Fruit fly (Drosophila melanogaster): Measurements from ENCODE around the gene LanA.

LanA gene

DNA sequence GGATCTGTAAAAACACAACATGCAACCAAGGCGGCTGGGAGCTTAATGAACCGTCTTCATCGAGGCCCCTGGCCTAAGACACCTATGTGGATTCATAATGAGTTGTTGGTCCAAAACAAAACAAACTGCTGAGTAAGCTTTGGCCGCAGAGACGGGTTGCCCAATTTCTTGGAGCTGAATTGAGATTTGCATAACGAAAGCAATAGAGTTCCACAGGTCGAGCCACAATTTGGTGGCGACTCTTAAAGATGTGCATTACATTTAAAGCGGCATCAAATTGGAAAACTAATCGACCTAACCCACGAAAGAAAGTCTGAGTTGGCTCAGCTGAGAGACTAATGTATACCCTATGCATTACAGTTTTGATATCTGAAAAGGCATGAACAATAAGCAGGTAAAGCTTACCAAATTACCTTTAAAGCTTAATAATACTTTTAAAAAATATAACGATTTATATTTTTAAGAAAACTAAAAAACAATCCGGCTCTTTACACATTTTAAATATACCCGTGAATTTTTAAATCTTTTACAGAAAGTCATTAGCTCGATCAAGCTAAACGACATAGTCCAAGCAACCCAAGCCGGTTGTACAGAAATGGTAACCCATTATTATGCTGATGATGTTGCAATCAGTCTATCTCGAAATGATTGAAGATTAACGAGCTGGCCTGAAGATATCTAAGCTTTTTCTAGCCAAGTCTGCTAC lies 60.3 kb downstream of the LanA start, which contains the start of gene CG13297 (continued):
- TF ChIP-seq CG10431 (GFP tag; optimal IDR thresholded peaks at IDR 0.05) = no peak
- TF ChIP-seq lola (GFP tag; optimal IDR thresholded peaks at IDR 0.05) = no peak
- no peak for TF ChIP-seq Six4 (GFP tag; optimal IDR thresholded peaks at IDR 0.05)
- peak; percentile 5 for TF ChIP-seq Spps (tag; optimal IDR thresholded peaks at IDR 0.05)
- TF ChIP-seq CG34422 (GFP tag; IDR thresholded peaks at IDR 0.05) = no peak
- TF ChIP-seq row (GFP tag; IDR thresholded peaks at IDR 0.05) = peak; percentile 70
- no peak for TF ChIP-seq tna (GFP tag; IDR thresholded peaks at IDR 0.05; ENCODE audit: partially characterized antibody)
- TF ChIP-seq CG1832 (GFP tag; optimal IDR thresholded peaks at IDR 0.05) = no peak
- peak; percentile 44 for TF ChIP-seq CG12391 (tag; optimal IDR thresholded peaks at IDR 0.05)
- peak; percentile 25; the same call in 1 of the 2 replicates for TF ChIP-seq CG14014 (GFP tag; IDR thresholded peaks at IDR 0.05)
- TF ChIP-seq ara (GFP tag; IDR thresholded peaks at IDR 0.05) = no peak
- TF ChIP-seq sob (GFP tag; IDR thresholded peaks at IDR 0.05) = peak; percentile 40; the same call in 1 of the 2 replicates
- TF ChIP-seq Scr (GFP tag; IDR thresholded peaks at IDR 0.05; ENCODE audit: partially characterized antibody) = no peak
- no peak for TF ChIP-seq sima (GFP tag; optimal IDR thresholded peaks at IDR 0.05)
- TF ChIP-seq CG4707 (GFP tag; optimal IDR thresholded peaks at IDR 0.05) = no peak
- no peak for TF ChIP-seq wek (GFP tag; optimal IDR thresholded peaks at IDR 0.05)
- TF ChIP-seq CG33557 (GFP tag; optimal IDR thresholded peaks at IDR 0.05) = no peak
- no peak for TF ChIP-seq Dfd (GFP tag; optimal IDR thresholded peaks at IDR 0.05)
- TF ChIP-seq shn (GFP tag; optimal IDR thresholded peaks at IDR 0.05) = no peak
- TF ChIP-seq MBD-R2 (GFP tag; IDR thresholded peaks at IDR 0.05) = no peak
- TF ChIP-seq Ravus (GFP tag; IDR thresholded peaks at IDR 0.05) = no peak
- peak; percentile 45; the same call in 1 of the 3 replicates for TF ChIP-seq jigr1 (GFP tag; IDR thresholded peaks at IDR 0.05)
- no peak for TF ChIP-seq Ets97D (GFP tag; optimal IDR thresholded peaks at IDR 0.05)
- TF ChIP-seq chn (GFP tag; optimal IDR thresholded peaks at IDR 0.05) = no peak
- no peak for TF ChIP-seq z (GFP tag; IDR thresholded peaks at IDR 0.05)
- peak; percentile 64 for TF ChIP-seq CG7839 (tag; optimal IDR thresholded peaks at IDR 0.05)
- peak; percentile 30 for TF ChIP-seq CG10147 (GFP tag; optimal IDR thresholded peaks at IDR 0.05)
- peak; percentile 81 for TF ChIP-seq Ptx1 (GFP tag; IDR thresholded peaks at IDR 0.05)
- no peak for TF ChIP-seq CG13123 (GFP tag; optimal IDR thresholded peaks at IDR 0.05)
- TF ChIP-seq CkIIα-i1 (GFP tag; IDR thresholded peaks at IDR 0.05) = no peak
- no peak for TF ChIP-seq CG8765 (GFP tag; IDR thresholded peaks at IDR 0.05)
- no peak for TF ChIP-seq pfk (GFP tag; optimal IDR thresholded peaks at IDR 0.05)
- TF ChIP-seq Adf1 (GFP tag; IDR thresholded peaks at IDR 0.05) = no peak
- TF ChIP-seq D (optimal IDR thresholded peaks at IDR 0.05) = no peak
- peak; percentile 57 for TF ChIP-seq D (GFP tag; optimal IDR thresholded peaks at IDR 0.05)
- TF ChIP-seq chif (GFP tag; optimal IDR thresholded peaks at IDR 0.05) = peak in 1 of 2 experiments; percentile 8
- no peak for TF ChIP-seq CG16779 (GFP tag; IDR thresholded peaks at IDR 0.05)
- TF ChIP-seq CG14667 (GFP tag; IDR thresholded peaks at IDR 0.05) = no peak
- TF ChIP-seq CG9727 (GFP tag; optimal IDR thresholded peaks at IDR 0.05) = no peak
- no peak for TF ChIP-seq Dip3 (GFP tag; optimal IDR thresholded peaks at IDR 0.05)
- peak; percentile 56 for TF ChIP-seq CG30403 (GFP tag; optimal IDR thresholded peaks at IDR 0.05)
- no peak for TF ChIP-seq CG13624 (GFP tag; optimal IDR thresholded peaks at IDR 0.05)
- TF ChIP-seq ttk (GFP tag; IDR thresholded peaks at IDR 0.05) = peak; percentile 39; the same call in 1 of the 2 replicates
- TF ChIP-seq CG9437 (GFP tag; optimal IDR thresholded peaks at IDR 0.05) = peak; percentile 40
- TF ChIP-seq lab (GFP tag; optimal IDR thresholded peaks at IDR 0.05) = peak; percentile 26
- no peak for TF ChIP-seq gfzf (GFP tag; optimal IDR thresholded peaks at IDR 0.05)
- TF ChIP-seq Ets65A (GFP tag) = no peak
- no peak for TF ChIP-seq gce (GFP tag; IDR thresholded peaks at IDR 0.05)
- TF ChIP-seq inv (GFP tag; IDR thresholded peaks at IDR 0.05; ENCODE audit: partially characterized antibody) = no peak
- no peak for TF ChIP-seq HHEX (GFP tag; optimal IDR thresholded peaks at IDR 0.05)
